Fruit fly (Drosophila melanogaster) whole organism, embryonic: Measurements from ENCODE around the gene TFAM.

Experiments used
- Atf3 ChIP-seq: fragments of 200-800 bp; sonication (Bioruptor generic); optimal IDR thresholded peaks from 3 replicates; lab custom pipeline; 2016; ENCODE audit warnings: missing biosample characterization, missing genetic modification characterization
- Bgb ChIP-seq: fragments of 200-800 bp; sonication (Bioruptor generic); IDR thresholded peaks from 2 replicates; pipeline ENCODE4 v1.3.6; 2022; ENCODE audit warnings: missing biosample characterization, missing genetic modification characterization; ENCODE audit not compliant: partially characterized antibody
- CG10147 ChIP-seq: fragments of 200-800 bp; sonication (Bioruptor generic); optimal IDR thresholded peaks from 2 replicates; lab custom pipeline; 2019; ENCODE audit warnings: missing biosample characterization, mild to moderate bottlenecking, missing genetic modification characterization, moderate library complexity
- CG11093 ChIP-seq: fragments of 200-800 bp; sonication (Bioruptor generic); IDR thresholded peaks from 3 replicates; pipeline ENCODE4 v1.3.6; 2022; ENCODE audit warnings: missing biosample characterization, missing genetic modification characterization
- CG14050 ChIP-seq: fragments of 200-800 bp; sonication (Bioruptor generic); IDR thresholded peaks from 3 replicates; pipeline ENCODE4 v1.3.6; 2022; ENCODE audit warnings: missing biosample characterization, missing genetic modification characterization
- CG17829 ChIP-seq: fragments of 200-800 bp; optimal IDR thresholded peaks from 2 replicates; lab custom pipeline; 2019; ENCODE audit warnings: missing biosample characterization, mild to moderate bottlenecking, missing genetic modification characterization, moderate library complexity
- CG18599 ChIP-seq: fragments of 200-800 bp; sonication (Bioruptor generic); optimal IDR thresholded peaks from 3 replicates; lab custom pipeline; 2017; ENCODE audit warnings: missing biosample characterization, missing genetic modification characterization, mild to moderate bottlenecking, moderate library complexity, missing genetic modification reagents
- CG2199 ChIP-seq: fragments of 200-800 bp; sonication (Bioruptor generic); IDR thresholded peaks from 3 replicates; pipeline ENCODE4 v1.3.6; 2022; ENCODE audit warnings: missing biosample characterization, missing genetic modification characterization
- CG30403 ChIP-seq: fragments of 200-800 bp; sonication (Bioruptor generic); optimal IDR thresholded peaks from 3 replicates; lab custom pipeline; 2016; ENCODE audit warnings: missing biosample characterization, missing genetic modification characterization
- CG33213 ChIP-seq: fragments of 200-800 bp; sonication (Bioruptor generic); optimal IDR thresholded peaks from 3 replicates; lab custom pipeline; 2016; ENCODE audit warnings: missing biosample characterization, missing genetic modification characterization
- CG34376 ChIP-seq: fragments of 200-800 bp; sonication (Bioruptor generic); optimal IDR thresholded peaks from 2 replicates; lab custom pipeline; 2018; ENCODE audit warnings: missing biosample characterization, mild to moderate bottlenecking, missing genetic modification characterization
- CG4282 ChIP-seq: fragments of 200-800 bp; sonication (Bioruptor generic); optimal IDR thresholded peaks from 2 replicates; lab custom pipeline; 2016; ENCODE audit warnings: missing biosample characterization, missing genetic modification characterization
- CG5245 ChIP-seq: fragments of 200-800 bp; sonication (Bioruptor generic); optimal IDR thresholded peaks from 3 replicates; lab custom pipeline; 2016; ENCODE audit warnings: missing biosample characterization, missing genetic modification characterization
- CG6765 ChIP-seq: fragments of 200-800 bp; sonication (Bioruptor generic); optimal IDR thresholded peaks from 3 replicates; lab custom pipeline; 2017; ENCODE audit warnings: missing biosample characterization, mild to moderate bottlenecking, missing genetic modification characterization
- CG9727 ChIP-seq: fragments of 200-800 bp; sonication (Bioruptor generic); optimal IDR thresholded peaks from 3 replicates; lab custom pipeline; 2017; ENCODE audit warnings: missing biosample characterization, mild to moderate bottlenecking, missing genetic modification characterization
- Chrac-16 ChIP-seq: fragments of 200-800 bp; sonication (Bioruptor generic); optimal IDR thresholded peaks from 3 replicates; lab custom pipeline; 2016; ENCODE audit warnings: missing biosample characterization, missing genetic modification characterization
- Dbx ChIP-seq: fragments of 200-800 bp; sonication (Bioruptor generic); IDR thresholded peaks from 3 replicates; pipeline ENCODE4 v1.3.6; 2022; ENCODE audit warnings: missing biosample characterization, missing genetic modification characterization
- Dek ChIP-seq: fragments of 200-800 bp; sonication (Bioruptor generic); optimal IDR thresholded peaks from 3 replicates; lab custom pipeline; 2019; ENCODE audit warnings: missing biosample characterization, mild to moderate bottlenecking, missing genetic modification characterization, moderate library complexity
- Elba2 ChIP-seq: fragments of 200-800 bp; sonication (Bioruptor generic); optimal IDR thresholded peaks from 3 replicates; lab custom pipeline; 2016; ENCODE audit warnings: missing biosample characterization, missing genetic modification characterization
- Mrtf ChIP-seq: fragments of 200-800 bp; sonication (Bioruptor generic); IDR thresholded peaks from 3 replicates; pipeline ENCODE4 v1.3.6; 2022; ENCODE audit warnings: missing biosample characterization, missing genetic modification characterization
- Neu2 ChIP-seq: fragments of 200-800 bp; sonication (Bioruptor generic); optimal IDR thresholded peaks from 3 replicates; lab custom pipeline; 2016; ENCODE audit warnings: missing biosample characterization, missing genetic modification characterization, borderline replicate concordance
- Scr ChIP-seq: fragments of 200-800 bp; sonication (Bioruptor generic); IDR thresholded peaks from 2 replicates; pipeline ENCODE4 v1.3.6; 2022; ENCODE audit warnings: missing biosample characterization, missing genetic modification characterization; ENCODE audit not compliant: partially characterized antibody
- TFAM ChIP-seq: fragments of 200-800 bp; sonication (Bioruptor generic); optimal IDR thresholded peaks from 2 replicates; lab custom pipeline; 2017; ENCODE audit warnings: missing biosample characterization, missing genetic modification characterization, inconsistent platforms
- ase ChIP-seq: fragments of 200-800 bp; sonication (Bioruptor generic); IDR thresholded peaks from 3 replicates; pipeline ENCODE4 v1.3.6; 2022; ENCODE audit warnings: missing biosample characterization, missing genetic modification characterization
- ash1 ChIP-seq: fragments of 200-800 bp; sonication (Bioruptor generic); optimal IDR thresholded peaks from 2 replicates; lab custom pipeline; 2018; ENCODE audit warnings: missing biosample characterization, mild to moderate bottlenecking, missing genetic modification characterization
- bsh ChIP-seq, 2 experiments: fragments of 200-800 bp; sonication (Bioruptor generic); optimal IDR thresholded peaks; 2 replicates each; lab custom pipeline; 2017 to 2018; ENCODE audit warnings: mild to moderate bottlenecking in 2 of 2, missing biosample characterization in 2 of 2, missing genetic modification characterization in 2 of 2, moderate library complexity in 1 of 2
- crp ChIP-seq, 2 experiments: fragments of 200-800 bp; sonication (Bioruptor generic); optimal IDR thresholded peaks; 2 replicates in 1 of 2; 3 replicates in 1 of 2; lab custom pipeline; 2017; ENCODE audit warnings: missing biosample characterization in 2 of 2, missing genetic modification characterization in 2 of 2, mild to moderate bottlenecking in 1 of 2, moderate library complexity in 1 of 2
- da ChIP-seq: fragments of 200-800 bp; sonication (Bioruptor generic); optimal IDR thresholded peaks from 2 replicates; lab custom pipeline; 2016; ENCODE audit warnings: missing biosample characterization, missing genetic modification characterization
- dpn ChIP-seq, 2 experiments: fragments of 200-800 bp; sonication (Bioruptor generic); optimal IDR thresholded peaks; 3 replicates each; lab custom pipeline; 2016; ENCODE audit warnings: missing biosample characterization in 2 of 2, missing genetic modification characterization in 2 of 2
- ems ChIP-seq: fragments of 200-800 bp; sonication (Bioruptor generic); optimal IDR thresholded peaks from 3 replicates; lab custom pipeline; 2016; ENCODE audit warnings: missing biosample characterization, missing genetic modification characterization
- exex ChIP-seq: fragments of 200-800 bp; sonication (Bioruptor generic); optimal IDR thresholded peaks from 4 replicates; lab custom pipeline; 2018; ENCODE audit warnings: missing biosample characterization, mild to moderate bottlenecking, missing genetic modification characterization, moderate library complexity
- fd64A ChIP-seq: fragments of 200-800 bp; sonication (Bioruptor generic); optimal IDR thresholded peaks from 3 replicates; lab custom pipeline; 2018; ENCODE audit warnings: missing biosample characterization, mild to moderate bottlenecking, missing genetic modification characterization
- fru ChIP-seq: fragments of >200 bp; optimal IDR thresholded peaks from 2 replicates; lab custom pipeline; 2017
- fu2 ChIP-seq: fragments of 200-800 bp; sonication (Bioruptor generic); optimal IDR thresholded peaks from 2 replicates; lab custom pipeline; 2016; ENCODE audit warnings: missing biosample characterization, missing genetic modification characterization
- hth ChIP-seq: fragments of >200 bp; optimal IDR thresholded peaks from 2 replicates; lab custom pipeline; 2017; ENCODE audit warnings: inconsistent platforms
- inv ChIP-seq: fragments of 200-800 bp; sonication (Bioruptor generic); IDR thresholded peaks from 2 replicates; pipeline ENCODE4 v1.3.6; 2022; ENCODE audit warnings: missing biosample characterization, missing genetic modification characterization; ENCODE audit not compliant: partially characterized antibody
- lmd ChIP-seq: fragments of 200-800 bp; sonication (Bioruptor generic); IDR thresholded peaks from 2 replicates; pipeline ENCODE4 v1.3.6; 2022; ENCODE audit warnings: missing biosample characterization, missing genetic modification characterization
- mirr ChIP-seq: fragments of 200-800 bp; sonication (Bioruptor generic); optimal IDR thresholded peaks from 3 replicates; lab custom pipeline; 2018; ENCODE audit warnings: missing biosample characterization, mild to moderate bottlenecking, missing genetic modification characterization
- nau ChIP-seq: fragments of 200-800 bp; sonication (Bioruptor generic); optimal IDR thresholded peaks from 3 replicates; lab custom pipeline; 2017; ENCODE audit warnings: missing biosample characterization, mild to moderate bottlenecking, missing genetic modification characterization, missing genetic modification reagents
- oc ChIP-seq: fragments of 200-800 bp; sonication (Bioruptor generic); optimal IDR thresholded peaks from 2 replicates; lab custom pipeline; 2018; ENCODE audit warnings: missing biosample characterization, mild to moderate bottlenecking, missing genetic modification characterization, moderate library complexity
- pan ChIP-seq, 4 experiments: fragments of >200 bp in 3 of 4; fragments of 200-800 bp in 1 of 4; sonication (Bioruptor generic) in 1 of 4; optimal IDR thresholded peaks in 3 of 4; IDR thresholded peaks in 1 of 4; 2 replicates each; pipeline versions ENCODE4 v1.3.6 to Lab custom; 2017 to 2022; ENCODE audit warnings: missing biosample characterization in 2 of 4, missing genetic modification characterization in 2 of 4, mixed read lengths in 1 of 4
- run ChIP-seq: fragments of 200-800 bp; sonication (Bioruptor generic); optimal IDR thresholded peaks from 3 replicates; lab custom pipeline; 2018; ENCODE audit warnings: missing biosample characterization, mild to moderate bottlenecking, missing genetic modification characterization
- sens ChIP-seq: fragments of 200-800 bp; sonication (Bioruptor generic); peaks from one replicate; lab custom pipeline; 2016; ENCODE audit warnings: missing biosample characterization, missing genetic modification characterization
- slbo ChIP-seq: fragments of 200-800 bp; sonication (Bioruptor generic); IDR thresholded peaks from 2 replicates; pipeline ENCODE4 v1.3.6; 2022; ENCODE audit warnings: missing biosample characterization, missing genetic modification characterization
- sob ChIP-seq: fragments of 200-800 bp; sonication (Bioruptor generic); IDR thresholded peaks from 2 replicates; pipeline ENCODE4 v1.3.6; 2022; ENCODE audit warnings: missing biosample characterization, missing genetic modification characterization
- trem ChIP-seq: fragments of 200-800 bp; optimal IDR thresholded peaks from 3 replicates; lab custom pipeline; 2019; ENCODE audit warnings: missing biosample characterization, mild to moderate bottlenecking, missing genetic modification characterization, moderate library complexity
- unc-4 ChIP-seq: fragments of 200-800 bp; sonication (Bioruptor generic); IDR thresholded peaks from 2 replicates; pipeline ENCODE4 v1.3.6; 2022; ENCODE audit warnings: missing biosample characterization, missing genetic modification characterization; ENCODE audit not compliant: partially characterized antibody
- zen ChIP-seq: fragments of 200-800 bp; sonication (Bioruptor generic); optimal IDR thresholded peaks from 3 replicates; lab custom pipeline; 2018; ENCODE audit warnings: missing biosample characterization, mild to moderate bottlenecking, missing genetic modification characterization, moderate library complexity
- zf30C ChIP-seq: fragments of 200-800 bp; sonication (Bioruptor generic); optimal IDR thresholded peaks from 3 replicates; lab custom pipeline; 2018; ENCODE audit warnings: missing biosample characterization, mild to moderate bottlenecking, missing genetic modification characterization

Gene TFAM

dm6 chr3R:20557415-20558105 lies 19.2 kb downstream of the TFAM start, which contains the start of the genes DPCoAC and CG5180 (continued):
- TF ChIP-seq CG17829 (tag; lab: Kevin White, UChicago) = peak; percentile 50
- TF ChIP-seq CG5245 = peak; percentile 41
- TF ChIP-seq CG30403 (GFP tag; lab: Kevin White, UChicago) = peak; percentile 73
- TF ChIP-seq Neu2 = no peak
- TF ChIP-seq Elba2 (GFP tag; lab: Kevin White, UChicago) = peak; percentile 37
- TF ChIP-seq lmd = peak; percentile 78
- peak; percentile 93 for TF ChIP-seq slbo (GFP tag; lab: Robert Waterston, UW)
- TF ChIP-seq trem (tag; lab: Kevin White, UChicago) = peak; percentile 37
- peak; percentile 40 for TF ChIP-seq Scr
- TF ChIP-seq sens = peak; percentile 78
- peak; percentile 50 for TF ChIP-seq unc-4 (GFP tag; lab: Robert Waterston, UW)
- peak; percentile 60; the same call in 1 of the 2 replicates for TF ChIP-seq inv
- no peak for TF ChIP-seq da
- peak; percentile 33 for TF ChIP-seq ems
- TF ChIP-seq CG9727 (GFP tag; lab: Kevin White, UChicago) = peak; percentile 73
- peak in 1 of 2 experiments; percentile 35 for TF ChIP-seq bsh (GFP tag; optimal IDR thresholded peaks at IDR 0.05; lab: Kevin White, UChicago)
- TF ChIP-seq CG18599 (GFP tag; lab: Kevin White, UChicago) = peak; percentile 38
- peak; percentile 86 for TF ChIP-seq CG2199
- peak; percentile 68 to 73 for TF ChIP-seq dpn (GFP tag; optimal IDR thresholded peaks at IDR 0.05; lab: Kevin White, UChicago)
- peak in 1 of 2 experiments; percentile 36 for TF ChIP-seq crp (GFP tag; optimal IDR thresholded peaks at IDR 0.05; lab: Kevin White, UChicago)
- TF ChIP-seq fd64A = no peak
- peak; percentile 69 for TF ChIP-seq CG33213 (GFP tag; lab: Kevin White, UChicago)
- peak; percentile 77 for TF ChIP-seq sob (GFP tag; lab: Robert Waterston, UW)
- TF ChIP-seq fru = no peak
- peak; percentile 83 for TF ChIP-seq Bgb
- TF ChIP-seq ash1 (GFP tag; lab: Kevin White, UChicago) = peak; percentile 71
- TF ChIP-seq CG14050 = peak; percentile 37; the same call in 2 of the 3 replicates
- TF ChIP-seq pan (optimal IDR thresholded peaks at IDR 0.05; lab: Kevin White, UChicago) = no peak
- TF ChIP-seq pan (GFP tag; optimal IDR thresholded peaks at IDR 0.05 in 1 of 2, IDR thresholded peaks at IDR 0.05 in 1 of 2) = peak in 1 of 2 experiments; percentile 76
- peak; percentile 45 for TF ChIP-seq Chrac-16 (GFP tag; lab: Kevin White, UChicago)
- peak; percentile 62 for TF ChIP-seq fu2
- peak; percentile 7 for TF ChIP-seq zf30C
- TF ChIP-seq TFAM (GFP tag; lab: Kevin White, UChicago) = no peak
- peak; percentile 14 for TF ChIP-seq Atf3 (GFP tag; lab: Kevin White, UChicago)
- no peak for TF ChIP-seq run (tag; lab: Kevin White, UChicago)
- TF ChIP-seq mirr (GFP tag; lab: Kevin White, UChicago) = peak; percentile 50
- TF ChIP-seq CG34376 (GFP tag; lab: Kevin White, UChicago) = peak; percentile 60
- no peak for TF ChIP-seq nau (GFP tag; lab: Kevin White, UChicago)
- TF ChIP-seq CG11093 = peak; percentile 55; the same call in 1 of the 3 replicates
- no peak; the same call in 2 of the 3 replicates for TF ChIP-seq ase (GFP tag; lab: Robert Waterston, UW)
- no peak for TF ChIP-seq exex
- no peak for TF ChIP-seq hth (lab: Kevin White, UChicago)
- TF ChIP-seq oc (tag; lab: Kevin White, UChicago) = no peak
- TF ChIP-seq CG10147 (GFP tag; lab: Kevin White, UChicago) = peak; percentile 38
- TF ChIP-seq CG4282 (GFP tag; lab: Kevin White, UChicago) = peak; percentile 99
- TF ChIP-seq Dek (tag; lab: Kevin White, UChicago) = peak; percentile 61
- no peak for TF ChIP-seq CG6765
- TF ChIP-seq zen (tag; lab: Kevin White, UChicago) = peak; percentile 65
- peak; percentile 85 for TF ChIP-seq Dbx
- peak; percentile 71; the same call in 2 of the 3 replicates for TF ChIP-seq Mrtf (GFP tag; lab: Robert Waterston, UW)
